Fruit fly (Drosophila melanogaster): ENCODE measurements around the gene hzg.
A peak's percentile ranks its signal among the peaks of the same experiment; 100 is the strongest.

Gene hzg

DNA sequence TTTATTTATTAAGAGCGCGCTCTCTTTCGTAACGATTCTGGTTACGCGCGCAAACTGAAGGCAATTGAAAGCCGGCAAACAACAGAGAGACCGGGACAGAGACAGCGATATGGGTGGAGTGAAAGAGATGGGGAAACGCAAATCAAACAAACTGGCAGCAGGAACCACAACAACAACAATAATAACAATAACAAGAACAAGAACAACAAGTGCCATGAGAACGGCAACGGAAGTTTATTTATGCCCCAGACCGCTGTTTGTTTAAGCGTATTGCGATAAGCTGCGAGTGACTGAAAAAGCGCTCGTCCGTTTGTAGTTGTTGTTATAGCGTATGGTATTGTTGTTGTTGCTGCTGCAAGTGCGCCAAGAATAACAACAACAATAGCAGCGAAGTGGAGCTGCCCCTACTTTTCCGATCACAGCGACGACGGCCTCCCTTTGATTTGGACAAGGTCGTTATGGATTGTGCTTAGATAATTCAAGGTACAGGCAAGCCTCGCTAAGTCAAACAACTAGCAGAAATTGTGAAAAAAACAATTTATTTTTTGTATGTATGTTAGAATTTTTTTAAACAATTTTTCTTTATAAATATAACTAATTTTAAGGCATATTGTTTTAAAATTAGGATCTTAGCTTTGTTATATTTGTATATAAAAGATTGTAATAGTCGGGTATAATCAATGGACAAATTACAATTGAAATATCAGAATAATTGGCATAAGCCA lies 21.7 kb upstream of the hzg start (continued):
- TF ChIP-seq Hmx (GFP tag; optimal IDR thresholded peaks at IDR 0.05), result no peak
- TF ChIP-seq psq (GFP tag; optimal IDR thresholded peaks at IDR 0.05), result peak; percentile 17
- TF ChIP-seq sna (GFP tag; IDR thresholded peaks at IDR 0.05; ENCODE audit: partially characterized antibody), result no peak
- TF ChIP-seq CG33213 (GFP tag; optimal IDR thresholded peaks at IDR 0.05), result peak; percentile 70
- no peak for TF ChIP-seq Oaz (GFP tag; IDR thresholded peaks at IDR 0.05)
- peak; percentile 47 to 77 for TF ChIP-seq Pdp1 (GFP tag; optimal IDR thresholded peaks at IDR 0.05)
- TF ChIP-seq CG31441 (GFP tag; IDR thresholded peaks at IDR 0.05), result peak; percentile 48
- TF ChIP-seq Fer3 (tag; optimal IDR thresholded peaks at IDR 0.05), result no peak
- 0 out of 3 replicates have a peak, but pooled peaks have one; percentile 30 for TF ChIP-seq Opbp (GFP tag; IDR thresholded peaks at IDR 0.05; ENCODE audit: partially characterized antibody)
- TF ChIP-seq pnt (GFP tag; optimal IDR thresholded peaks at IDR 0.05), result peak; percentile 37
- peak; percentile 63 for TF ChIP-seq jumu (GFP tag; optimal IDR thresholded peaks at IDR 0.05)
- peak; percentile 34 for TF ChIP-seq CG13775 (GFP tag; optimal IDR thresholded peaks at IDR 0.05)
- peak; percentile 80 for TF ChIP-seq Hey (tag; optimal IDR thresholded peaks at IDR 0.05)
- peak; percentile 77 for TF ChIP-seq CG17568 (GFP tag; optimal IDR thresholded peaks at IDR 0.05)
- TF ChIP-seq NK7.1 (GFP tag; optimal IDR thresholded peaks at IDR 0.05), result peak; percentile 70
- TF ChIP-seq ttk (GFP tag; IDR thresholded peaks at IDR 0.05), result no peak
- no peak for TF ChIP-seq tio (GFP tag; optimal IDR thresholded peaks at IDR 0.05)
- no peak for TF ChIP-seq CG17802 (tag; optimal IDR thresholded peaks at IDR 0.05)
- TF ChIP-seq B-H2 (GFP tag; optimal IDR thresholded peaks at IDR 0.05), result peak; percentile 23
- TF ChIP-seq bab2 (GFP tag; optimal IDR thresholded peaks at IDR 0.05), result peak; percentile 81
- peak; percentile 87; the same call in 1 of the 2 replicates for TF ChIP-seq chm (GFP tag; IDR thresholded peaks at IDR 0.05)
- TF ChIP-seq jing (GFP tag; optimal IDR thresholded peaks at IDR 0.05), result no peak
- no peak for TF ChIP-seq tna (GFP tag; IDR thresholded peaks at IDR 0.05; ENCODE audit: partially characterized antibody)
- TF ChIP-seq seq (GFP tag; IDR thresholded peaks at IDR 0.05), result peak; percentile 48; the same call in 1 of the 2 replicates
- TF ChIP-seq CG4617 (GFP tag; optimal IDR thresholded peaks at IDR 0.05; ENCODE audit: borderline replicate concordance), result no peak
- peak; percentile 59 for TF ChIP-seq CG7745 (tag; optimal IDR thresholded peaks at IDR 0.05)
- peak; percentile 40 for TF ChIP-seq pum (GFP tag; optimal IDR thresholded peaks at IDR 0.05)
- no peak for TF ChIP-seq lov (optimal IDR thresholded peaks at IDR 0.05)
- peak; percentile 87 for TF ChIP-seq lov (GFP tag; IDR thresholded peaks at IDR 0.05)
- no peak for TF ChIP-seq Taf1 (GFP tag; IDR thresholded peaks at IDR 0.05)
- peak; percentile 14 for TF ChIP-seq ems (GFP tag; optimal IDR thresholded peaks at IDR 0.05)
- TF ChIP-seq NfI (GFP tag; optimal IDR thresholded peaks at IDR 0.05), result peak; percentile 42
- TF ChIP-seq nmo (GFP tag; optimal IDR thresholded peaks at IDR 0.05), result no peak
- TF ChIP-seq kay (GFP tag; optimal IDR thresholded peaks at IDR 0.05), result peak; percentile 30
- no peak for TF ChIP-seq H2.0 (GFP tag; IDR thresholded peaks at IDR 0.05)
- peak; percentile 20 for TF ChIP-seq CG7839 (tag; optimal IDR thresholded peaks at IDR 0.05)
- TF ChIP-seq stc (GFP tag; IDR thresholded peaks at IDR 0.05), result peak; percentile 50; the same call in 1 of the 2 replicates
- TF ChIP-seq slou (GFP tag; optimal IDR thresholded peaks at IDR 0.05), result peak; percentile 26
- TF ChIP-seq CG13624 (GFP tag; optimal IDR thresholded peaks at IDR 0.05), result no peak
- TF ChIP-seq sc (optimal IDR thresholded peaks at IDR 0.05), result no peak
- TF ChIP-seq sc (GFP tag; optimal IDR thresholded peaks at IDR 0.05), result peak; percentile 77
- TF ChIP-seq Nf-YA (GFP tag; IDR thresholded peaks at IDR 0.05), result peak; percentile 23; the same call in 1 of the 2 replicates
- peak; percentile 31 for TF ChIP-seq CG6765 (GFP tag; optimal IDR thresholded peaks at IDR 0.05)
- peak; percentile 83 for TF ChIP-seq CG10431 (GFP tag; optimal IDR thresholded peaks at IDR 0.05)
- TF ChIP-seq ind (GFP tag; optimal IDR thresholded peaks at IDR 0.05), result peak; percentile 6
- peak; percentile 78 for TF ChIP-seq caup (GFP tag; optimal IDR thresholded peaks at IDR 0.05; ENCODE audit: severe bottlenecking)
- TF ChIP-seq CG12236 (GFP tag; optimal IDR thresholded peaks at IDR 0.05), result peak; percentile 74
- no peak for TF ChIP-seq BEAF-32 (GFP tag; optimal IDR thresholded peaks at IDR 0.05)
- TF ChIP-seq prd (optimal IDR thresholded peaks at IDR 0.05), result no peak
- peak; percentile 27; the same call in 2 of the 3 replicates for TF ChIP-seq prd (GFP tag; IDR thresholded peaks at IDR 0.05)
